Worm (Caenorhabditis elegans): Measurements from ENCODE around the gene dpm-3.

The dpm-3 gene

DNA sequence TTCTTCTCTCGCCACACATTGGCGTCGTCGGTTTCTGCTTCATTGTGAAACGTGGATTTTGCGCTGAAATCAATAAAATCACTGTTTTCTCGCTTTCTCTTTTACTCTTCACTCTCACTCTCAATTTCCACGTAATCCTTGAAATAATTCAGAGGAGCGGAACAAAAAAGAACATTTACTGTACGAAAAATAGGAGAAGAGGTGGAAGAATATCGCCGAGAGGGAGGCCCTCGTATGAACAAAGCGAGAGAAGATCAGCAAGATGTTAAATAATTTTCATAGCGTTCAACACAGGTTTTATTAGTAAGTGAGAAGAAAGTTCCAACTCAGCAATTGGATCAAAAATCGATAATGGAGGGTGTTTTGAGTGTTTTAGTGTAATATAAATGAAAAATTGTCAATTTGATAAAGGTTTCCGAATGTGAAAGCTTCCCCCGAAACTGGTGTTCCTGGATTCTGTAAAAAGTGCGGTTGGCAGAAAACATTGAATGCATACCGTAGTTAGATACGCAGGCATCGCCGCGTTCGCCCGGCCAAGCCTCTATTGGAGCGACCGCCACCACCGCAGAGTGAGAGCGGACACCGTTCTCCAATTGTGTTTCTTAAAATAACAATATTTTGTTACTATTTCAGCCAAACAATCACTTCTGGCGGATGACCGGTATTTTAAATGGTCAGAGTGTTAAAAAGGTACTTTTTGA lies 29.8 kb upstream of the dpm-3 start, which contains the start of the genes ccr-4 and ZC518.8 (continued):
- TF ChIP-seq mdt-29 (GFP tag; IDR thresholded peaks at IDR 0.05) (no peak), dmd-9 (GFP tag; IDR thresholded peaks at IDR 0.05) (no peak), Y75B8A.6 (GFP tag; IDR thresholded peaks at IDR 0.05) (no peak), lin-29 (GFP tag; IDR thresholded peaks at IDR 0.05) (no peak), F10B5.3 (tag; optimal IDR thresholded peaks at IDR 0.05) (no peak), ztf-11 (tag; optimal IDR thresholded peaks at IDR 0.05) (no peak), dpl-1 (GFP tag; optimal IDR thresholded peaks at IDR 0.05) (no peak), snpc-1.2 (GFP tag; IDR thresholded peaks at IDR 0.05) (no peak), pqm-1 (tag; optimal IDR thresholded peaks at IDR 0.05) (no peak), lin-1 (GFP tag; IDR thresholded peaks at IDR 0.05) (no peak), nhr-41 (GFP tag; IDR thresholded peaks at IDR 0.05) (no peak), spr-3 (GFP tag; optimal IDR thresholded peaks at IDR 0.05) (no peak), spr-1 (tag; optimal IDR thresholded peaks at IDR 0.05) (no peak), hlh-30 (tag; optimal IDR thresholded peaks at IDR 0.05; ENCODE audit: insufficient read depth) (no peak), aly-2 (tag; optimal IDR thresholded peaks at IDR 0.05) (no peak), dve-1 (tag; optimal IDR thresholded peaks at IDR 0.05; ENCODE audit: insufficient read depth) (no peak), nhr-6 (tag; optimal IDR thresholded peaks at IDR 0.05) (no peak), ZK546.5 (tag; optimal IDR thresholded peaks at IDR 0.05) (peak in 1 of 2 experiments; percentile 65), zip-11 (GFP tag; IDR thresholded peaks at IDR 0.05) (no peak), dmd-8 (GFP tag; IDR thresholded peaks at IDR 0.05) (no peak), fkh-10 (GFP tag; optimal IDR thresholded peaks at IDR 0.05) (no peak), nhr-111 (GFP tag; optimal IDR thresholded peaks at IDR 0.05) (no peak), lin-38 (GFP tag; IDR thresholded peaks at IDR 0.05) (no peak), nhr-42 (GFP tag; IDR thresholded peaks at IDR 0.05) (no peak), gei-8 (GFP tag; optimal IDR thresholded peaks at IDR 0.05) (no peak), mxl-3 (GFP tag; optimal IDR thresholded peaks at IDR 0.05) (peak; percentile 47), ctbp-1 (GFP tag; IDR thresholded peaks at IDR 0.05) (no peak), mep-1 (tag; optimal IDR thresholded peaks at IDR 0.05) (no peak), unc-130 (GFP tag; optimal IDR thresholded peaks at IDR 0.05) (no peak), aha-1 (tag) (peak; percentile 91), unc-62 (GFP tag; optimal IDR thresholded peaks at IDR 0.05 in 1 of 2) (peak in 1 of 2 experiments; percentile 92), unc-62 (tag; optimal IDR thresholded peaks at IDR 0.05) (no peak), unc-39 (tag; optimal IDR thresholded peaks at IDR 0.05) (no peak), hif-1 (tag; optimal IDR thresholded peaks at IDR 0.05) (no peak), ceh-28 (tag; optimal IDR thresholded peaks at IDR 0.05) (no peak), madf-5 (GFP tag; IDR thresholded peaks at IDR 0.05) (no peak), zag-1 (tag; optimal IDR thresholded peaks at IDR 0.05) (no peak), F26F4.8 (GFP tag; conservative IDR thresholded peaks at IDR 0.05) (no peak), nhr-102 (tag; optimal IDR thresholded peaks at IDR 0.05) (no peak), ceh-20 (GFP tag; IDR thresholded peaks at IDR 0.05) (no peak), nhr-237 (tag; optimal IDR thresholded peaks at IDR 0.05) (no peak), tra-1 (GFP tag; IDR thresholded peaks at IDR 0.05) (no peak), Y105C5A.15 (GFP tag; IDR thresholded peaks at IDR 0.05) (no peak), Y48G9A.11 (GFP tag; IDR thresholded peaks at IDR 0.05) (no peak), vab-7 (GFP tag; IDR thresholded peaks at IDR 0.05) (no peak), nhr-10 (tag; optimal IDR thresholded peaks at IDR 0.05) (no peak), lim-7 (GFP tag; IDR thresholded peaks at IDR 0.05) (no peak), ceh-44 (GFP tag; IDR thresholded peaks at IDR 0.05) (0 out of 2 replicates have a peak, but pooled peaks have one; percentile 8), madf-9 (GFP tag; conservative IDR thresholded peaks at IDR 0.05) (no peak), hlh-11 (tag; optimal IDR thresholded peaks at IDR 0.05) (peak; percentile 26), nhr-77 (tag; optimal IDR thresholded peaks at IDR 0.05) (no peak), F44E2.7 (GFP tag; IDR thresholded peaks at IDR 0.05) (no peak)

Measured in whole organism, L4 larva.